Fruit fly (Drosophila melanogaster): ENCODE measurements around the gene CG9902.
A peak's percentile ranks its signal among the peaks of the same experiment; 100 is the strongest.

Gene CG9902

dm6 chrX:16559514-16560510, 12.5 kb upstream of the CG9902 start, which contains the start of gene Pp2B-14D (continued):
- TF ChIP-seq slou (GFP tag; optimal IDR thresholded peaks at IDR 0.05) = no peak
- no peak for TF ChIP-seq slp2 (GFP tag; optimal IDR thresholded peaks at IDR 0.05)
- TF ChIP-seq CG30403 (GFP tag; optimal IDR thresholded peaks at IDR 0.05) = no peak
- peak; percentile 8; the same call in 1 of the 2 replicates for TF ChIP-seq amos (GFP tag; IDR thresholded peaks at IDR 0.05; ENCODE audit: partially characterized antibody)
- TF ChIP-seq CG12219 (GFP tag; optimal IDR thresholded peaks at IDR 0.05) = no peak
- TF ChIP-seq CG9876 (GFP tag; optimal IDR thresholded peaks at IDR 0.05) = no peak
- TF ChIP-seq rib (GFP tag; IDR thresholded peaks at IDR 0.05) = no peak
- no peak for TF ChIP-seq bab2 (GFP tag; optimal IDR thresholded peaks at IDR 0.05)
- TF ChIP-seq nau (GFP tag; optimal IDR thresholded peaks at IDR 0.05) = peak; percentile 13
- no peak for TF ChIP-seq CG11560 (tag; IDR thresholded peaks at IDR 0.05)
- TF ChIP-seq gcm (GFP tag; optimal IDR thresholded peaks at IDR 0.05) = no peak
- TF ChIP-seq stc (GFP tag; IDR thresholded peaks at IDR 0.05) = no peak
- no peak for TF ChIP-seq Elba2 (GFP tag; optimal IDR thresholded peaks at IDR 0.05)
- TF ChIP-seq dmrt99B (tag; optimal IDR thresholded peaks at IDR 0.05) = no peak
- no peak for TF ChIP-seq CG11093 (GFP tag; IDR thresholded peaks at IDR 0.05)
- TF ChIP-seq CG10147 (GFP tag; optimal IDR thresholded peaks at IDR 0.05) = no peak
- TF ChIP-seq ase (GFP tag; IDR thresholded peaks at IDR 0.05) = no peak
- TF ChIP-seq bsh (GFP tag; optimal IDR thresholded peaks at IDR 0.05) = peak in 1 of 2 experiments; percentile 27
- peak; percentile 61 for TF ChIP-seq pzg (GFP tag; optimal IDR thresholded peaks at IDR 0.05)
- TF ChIP-seq bigmax (GFP tag; optimal IDR thresholded peaks at IDR 0.05) = no peak
- no peak for TF ChIP-seq CG16813 (GFP tag; IDR thresholded peaks at IDR 0.05; ENCODE audit: partially characterized antibody)
- peak; percentile 6 for TF ChIP-seq CG18262 (tag; optimal IDR thresholded peaks at IDR 0.05)
- TF ChIP-seq toy (GFP tag; IDR thresholded peaks at IDR 0.05) = no peak
- no peak for TF ChIP-seq CG43689 (GFP tag; IDR thresholded peaks at IDR 0.05)
- peak; percentile 32 for TF ChIP-seq CG10543 (GFP tag; optimal IDR thresholded peaks at IDR 0.05)
- TF ChIP-seq Neu2 (GFP tag; optimal IDR thresholded peaks at IDR 0.05; ENCODE audit: borderline replicate concordance) = no peak
- no peak for TF ChIP-seq cad (GFP tag; optimal IDR thresholded peaks at IDR 0.05)
- no peak for TF ChIP-seq Abd-B (GFP tag; optimal IDR thresholded peaks at IDR 0.05)
- no peak for TF ChIP-seq ems (GFP tag; optimal IDR thresholded peaks at IDR 0.05)
- TF ChIP-seq prd (optimal IDR thresholded peaks at IDR 0.05) = no peak
- no peak for TF ChIP-seq prd (GFP tag; IDR thresholded peaks at IDR 0.05)
- no peak for TF ChIP-seq Eip74EF (GFP tag; optimal IDR thresholded peaks at IDR 0.05)
- TF ChIP-seq fd64A (GFP tag; optimal IDR thresholded peaks at IDR 0.05) = no peak
- no peak for TF ChIP-seq CG1647 (GFP tag; optimal IDR thresholded peaks at IDR 0.05)
- TF ChIP-seq CG4854 (GFP tag; optimal IDR thresholded peaks at IDR 0.05) = no peak
- TF ChIP-seq Scr (GFP tag; IDR thresholded peaks at IDR 0.05; ENCODE audit: partially characterized antibody) = no peak
- peak; percentile 10 for TF ChIP-seq Myb (GFP tag; optimal IDR thresholded peaks at IDR 0.05)
- no peak for TF ChIP-seq Poxn (GFP tag; IDR thresholded peaks at IDR 0.05)
- no peak for TF ChIP-seq CG6654 (GFP tag; optimal IDR thresholded peaks at IDR 0.05)
- TF ChIP-seq hth (optimal IDR thresholded peaks at IDR 0.05) = no peak
- peak; percentile 41 for TF ChIP-seq BEAF-32 (GFP tag; optimal IDR thresholded peaks at IDR 0.05)
- TF ChIP-seq CG31441 (GFP tag; IDR thresholded peaks at IDR 0.05) = 0 out of 2 replicates have a peak, but pooled peaks have one; percentile 17
- TF ChIP-seq sd (tag; optimal IDR thresholded peaks at IDR 0.05) = peak; percentile 97
- no peak for TF ChIP-seq NK7.1 (GFP tag; optimal IDR thresholded peaks at IDR 0.05)
- no peak for TF ChIP-seq Chrac-16 (GFP tag; optimal IDR thresholded peaks at IDR 0.05)
- no peak for TF ChIP-seq z (GFP tag; IDR thresholded peaks at IDR 0.05)
- no peak for TF ChIP-seq fd96Cb (tag; optimal IDR thresholded peaks at IDR 0.05)
- no peak for TF ChIP-seq CG12236 (GFP tag; optimal IDR thresholded peaks at IDR 0.05)
- no peak for TF ChIP-seq Atf3 (GFP tag; optimal IDR thresholded peaks at IDR 0.05)
